Worm (Caenorhabditis elegans): ENCODE measurements around the gene C16A3.6.

DNA sequence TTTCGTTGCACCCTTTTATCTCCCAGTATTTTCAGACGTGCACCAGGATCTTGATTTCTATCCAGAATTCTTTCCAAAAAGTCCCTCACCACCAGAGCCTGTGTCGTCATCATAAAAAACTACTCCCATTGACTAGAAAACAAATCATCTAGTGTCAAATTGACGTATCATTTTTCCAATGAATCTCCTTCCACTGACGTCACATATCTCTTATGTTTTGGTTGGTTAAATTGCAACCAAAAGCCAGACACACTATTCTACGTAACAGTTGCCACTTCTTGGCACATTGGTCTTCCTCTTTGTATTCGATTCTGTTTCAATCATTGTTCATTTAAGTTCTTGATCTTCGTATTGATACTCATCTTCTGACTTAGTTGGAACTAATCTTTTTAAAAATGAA is 19.1 kb downstream of the C16A3.6 start:
- TF ChIP-seq unc-39 (tag; optimal IDR thresholded peaks at IDR 0.05) (no peak), nhr-12 (tag; optimal IDR thresholded peaks at IDR 0.05) (no peak), egl-27 (tag; optimal IDR thresholded peaks at IDR 0.05) (no peak), fkh-10 (GFP tag; optimal IDR thresholded peaks at IDR 0.05) (no peak), elt-3 (tag; optimal IDR thresholded peaks at IDR 0.05) (no peak), tbx-2 (tag; optimal IDR thresholded peaks at IDR 0.05) (no peak)
